Worm (Caenorhabditis elegans) whole organism, L4 larva: ENCODE results near the gene T24D8.6.

Experiments used
- arid-1 ChIP-seq: fragments of 200-800 bp; sonication (Bioruptor generic); conservative IDR thresholded peaks from 2 replicates; pipeline ENCODE4 v1.3.6; 2022; ENCODE audit warnings: missing genetic modification reagents, missing genetic modification characterization, missing compliant biosample characterization
- attf-4 ChIP-seq: sonication (generic microtip); optimal IDR thresholded peaks from 3 replicates; lab custom pipeline; 2017; ENCODE audit warnings: missing biosample characterization, missing genetic modification characterization
- dmd-8 ChIP-seq: fragments of 200-800 bp; sonication (Bioruptor generic); IDR thresholded peaks from 2 replicates; pipeline ENCODE4 v1.3.6; 2022; ENCODE audit warnings: missing genetic modification characterization, missing compliant biosample characterization
- nhr-28 ChIP-seq: fragments of 150-350 bp; optimal IDR thresholded peaks from 2 replicates; lab custom pipeline; 2014; ENCODE audit warnings: missing biosample characterization, missing genetic modification characterization
- pha-4 ChIP-seq, 2 experiments: fragments of 150-350 bp in 1 of 2; fragments of 200-800 bp in 1 of 2; sonication (Bioruptor generic) in 1 of 2; IDR thresholded peaks in 1 of 2; optimal IDR thresholded peaks in 1 of 2; 2 replicates each; pipeline versions ENCODE4 v1.3.6 to Lab custom; 2014 to 2022; ENCODE audit warnings: missing genetic modification characterization in 2 of 2, missing genetic modification reagents in 2 of 2, missing biosample characterization in 1 of 2, missing compliant biosample characterization in 1 of 2
- unc-62 ChIP-seq, 3 experiments: fragments of 150-350 bp in 1 of 3; sonication (generic microtip); optimal IDR thresholded peaks in 2 of 3; peaks in 1 of 3; 1 replicate in 1 of 3; 2 replicates in 2 of 3; lab custom pipeline; 2014 to 2017; ENCODE audit warnings: missing biosample characterization in 3 of 3, missing genetic modification characterization in 3 of 3, missing genetic modification reagents in 3 of 3, missing genotype in 1 of 3
- zip-2 ChIP-seq: fragments of 150-350 bp; optimal IDR thresholded peaks from 2 replicates; lab custom pipeline; 2014; ENCODE audit warnings: missing biosample characterization, missing genetic modification characterization

ce11 chrX:2368042-2368814 lies 2.4 kb upstream of the T24D8.6 start:
- TF ChIP-seq pha-4 (GFP tag; IDR thresholded peaks at IDR 0.05; lab: Robert Waterston, UW) (no peak), pha-4 (tag; optimal IDR thresholded peaks at IDR 0.05; lab: Kevin White, UChicago) (no peak), arid-1 (GFP tag; lab: Robert Waterston, UW) (no peak), nhr-28 (tag; lab: Kevin White, UChicago) (peak; percentile 42), attf-4 (tag; lab: Kevin White, UChicago) (no peak), zip-2 (tag; lab: Kevin White, UChicago) (no peak), unc-62 (GFP tag; optimal IDR thresholded peaks at IDR 0.05 in 1 of 2; lab: Kevin White, UChicago) (no peak), unc-62 (tag; optimal IDR thresholded peaks at IDR 0.05; lab: Kevin White, UChicago) (no peak), dmd-8 (no peak)
